Fruit fly (Drosophila melanogaster): Measurements from ENCODE around the gene Prosbeta6.

DNA sequence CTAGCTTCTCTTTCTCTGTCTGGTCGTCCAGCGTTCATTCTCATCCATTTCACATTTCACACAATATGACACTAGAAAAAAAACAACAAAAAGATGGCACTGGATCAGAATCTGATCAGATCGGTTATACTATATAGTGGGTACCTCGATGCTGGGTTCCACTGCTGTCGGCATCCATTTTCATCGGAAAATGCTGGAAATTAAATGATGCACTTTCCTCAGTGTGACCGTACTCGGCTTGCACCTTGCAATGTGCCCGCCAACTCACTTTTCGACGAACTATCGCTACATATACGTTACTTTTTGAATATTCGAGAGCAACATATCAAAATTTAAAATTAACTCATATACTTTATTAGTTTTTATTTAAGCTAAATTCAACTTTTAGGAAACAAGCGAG, 19.4 kb downstream of the Prosbeta6 start, which contains the start of gene tra:
- TF ChIP-seq Dll (optimal IDR thresholded peaks at IDR 0.05) (no peak), CG8478 (optimal IDR thresholded peaks at IDR 0.05) (no peak), usp (GFP tag; optimal IDR thresholded peaks at IDR 0.05) (no peak), pan (optimal IDR thresholded peaks at IDR 0.05) (no peak), psq (optimal IDR thresholded peaks at IDR 0.05) (no peak), EcR (GFP tag; optimal IDR thresholded peaks at IDR 0.05) (no peak)

Data from whole organism.